Worm (Caenorhabditis elegans) whole organism, young adult: ENCODE results near the gene Y65A5A.2.

Experiments
- B0019.2 ChIP-seq: fragments of 200-800 bp; sonication (Bioruptor generic); conservative IDR thresholded peaks from 2 replicates; pipeline ENCODE4 v1.3.6; 2022; ENCODE audit warnings: missing genetic modification reagents, missing genetic modification characterization, missing compliant biosample characterization
- B0261.1 ChIP-seq: sonication (generic microtip); optimal IDR thresholded peaks from 2 replicates; lab custom pipeline; 2016; ENCODE audit warnings: mild to moderate bottlenecking, missing genetic modification characterization, moderate library complexity, missing compliant biosample characterization
- F57C9.4 ChIP-seq: sonication (generic microtip); optimal IDR thresholded peaks from 2 replicates; lab custom pipeline; 2017; ENCODE audit warnings: mild to moderate bottlenecking, missing genetic modification characterization, missing compliant biosample characterization
- Y53F4B.3 ChIP-seq: fragments of 200-800 bp; sonication (Bioruptor generic); IDR thresholded peaks from 2 replicates; pipeline ENCODE4 v1.3.6; 2022; ENCODE audit warnings: missing genetic modification reagents, missing genetic modification characterization, missing compliant biosample characterization
- Y53G8AR.9 ChIP-seq: fragments of 200-800 bp; sonication (Bioruptor generic); conservative IDR thresholded peaks from 2 replicates; pipeline ENCODE4 v1.3.6; 2022; ENCODE audit warnings: missing genetic modification reagents, missing genetic modification characterization, missing compliant biosample characterization
- Y56A3A.18 ChIP-seq: fragments of 200-800 bp; sonication (Bioruptor generic); IDR thresholded peaks from 2 replicates; pipeline ENCODE4 v1.3.6; 2022; ENCODE audit warnings: missing genetic modification reagents, missing genetic modification characterization, missing compliant biosample characterization
- Y79H2A.3 ChIP-seq: fragments of 200-800 bp; sonication (Bioruptor generic); conservative IDR thresholded peaks from 2 replicates; pipeline ENCODE4 v1.3.6; 2022; ENCODE audit warnings: missing genetic modification reagents, missing genetic modification characterization, missing compliant biosample characterization
- Y95B8A.8 ChIP-seq: fragments of 200-800 bp; sonication (Bioruptor generic); IDR thresholded peaks from 2 replicates; pipeline ENCODE4 v1.3.6; 2022; ENCODE audit warnings: missing genetic modification reagents, missing genetic modification characterization, missing compliant biosample characterization
- ZK185.1 ChIP-seq: sonication (generic microtip); optimal IDR thresholded peaks from 2 replicates; lab custom pipeline; 2016; ENCODE audit warnings: mild to moderate bottlenecking, missing genetic modification characterization, missing compliant biosample characterization; ENCODE audit not compliant: poor library complexity, severe bottlenecking
- aptf-3 ChIP-seq: fragments of 200-800 bp; sonication (Bioruptor generic); IDR thresholded peaks from 2 replicates; pipeline ENCODE4 v1.3.6; 2022; ENCODE audit warnings: missing genetic modification characterization, missing compliant biosample characterization
- athp-1 ChIP-seq: sonication (generic microtip); optimal IDR thresholded peaks from 2 replicates; lab custom pipeline; 2017; ENCODE audit warnings: mild to moderate bottlenecking, missing genetic modification characterization, missing compliant biosample characterization
- attf-6 ChIP-seq: fragments of 200-800 bp; sonication (Bioruptor generic); IDR thresholded peaks from 2 replicates; pipeline ENCODE4 v1.3.6; 2022; ENCODE audit warnings: missing genetic modification reagents, missing genetic modification characterization, missing compliant biosample characterization
- cebp-1 ChIP-seq, 2 experiments: fragments of 200-800 bp in 1 of 2; sonication (Bioruptor generic) in 1 of 2; sonication (generic microtip) in 1 of 2; IDR thresholded peaks in 1 of 2; optimal IDR thresholded peaks in 1 of 2; 2 replicates each; pipeline versions ENCODE4 v1.3.6 to Lab custom; 2017 to 2022; ENCODE audit warnings: missing compliant biosample characterization in 2 of 2, missing genetic modification characterization in 2 of 2, mild to moderate bottlenecking in 1 of 2, missing genetic modification reagents in 1 of 2, moderate library complexity in 1 of 2
- cebp-2 ChIP-seq: fragments of 200-800 bp; sonication (Bioruptor generic); IDR thresholded peaks from 2 replicates; pipeline ENCODE4 v1.3.6; 2022; ENCODE audit warnings: missing genetic modification characterization, missing compliant biosample characterization
- ceh-91 ChIP-seq: fragments of 200-800 bp; sonication (Bioruptor generic); IDR thresholded peaks from 2 replicates; pipeline ENCODE4 v1.3.6; 2022; ENCODE audit warnings: missing genetic modification reagents, missing genetic modification characterization, missing compliant biosample characterization
- chd-7 ChIP-seq: sonication (generic microtip); optimal IDR thresholded peaks from 2 replicates; lab custom pipeline; 2016; ENCODE audit warnings: mild to moderate bottlenecking, missing genetic modification characterization, moderate library complexity, missing compliant biosample characterization
- die-1 ChIP-seq: sonication (generic microtip); optimal IDR thresholded peaks from 2 replicates; lab custom pipeline; 2016; ENCODE audit warnings: missing genotype, mild to moderate bottlenecking, missing genetic modification characterization, missing compliant biosample characterization
- dox-1 ChIP-seq: fragments of 200-800 bp; sonication (Bioruptor generic); IDR thresholded peaks from 2 replicates; pipeline ENCODE4 v1.3.6; 2022; ENCODE audit warnings: missing genetic modification reagents, missing genetic modification characterization, missing compliant biosample characterization
- egl-18 ChIP-seq: fragments of 200-800 bp; sonication (Bioruptor generic); IDR thresholded peaks from 2 replicates; pipeline ENCODE4 v1.3.6; 2022; ENCODE audit warnings: missing genetic modification reagents, missing genetic modification characterization, missing compliant biosample characterization
- egrh-3 ChIP-seq: fragments of 200-800 bp; sonication (Bioruptor generic); IDR thresholded peaks from 2 replicates; pipeline ENCODE4 v1.3.6; 2022; ENCODE audit warnings: missing genetic modification reagents, missing genetic modification characterization, missing compliant biosample characterization
- ekl-4 ChIP-seq: fragments of 200-800 bp; sonication (Bioruptor generic); IDR thresholded peaks from 2 replicates; pipeline ENCODE4 v1.3.6; 2022; ENCODE audit warnings: missing genetic modification reagents, missing genetic modification characterization, missing compliant biosample characterization
- fkh-3 ChIP-seq: sonication (generic microtip); optimal IDR thresholded peaks from 2 replicates; lab custom pipeline; 2016; ENCODE audit warnings: mild to moderate bottlenecking, missing genetic modification characterization, missing compliant biosample characterization
- hlh-26 ChIP-seq: fragments of 200-800 bp; sonication (Bioruptor generic); conservative IDR thresholded peaks from 2 replicates; pipeline ENCODE4 v1.3.6; 2022; ENCODE audit warnings: missing genetic modification reagents, missing genetic modification characterization, missing compliant biosample characterization
- hmg-1.2 ChIP-seq: fragments of 200-800 bp; sonication (Bioruptor generic); IDR thresholded peaks from 2 replicates; pipeline ENCODE4 v1.3.6; 2022; ENCODE audit warnings: missing genetic modification reagents, missing genetic modification characterization, missing compliant biosample characterization
- lin-26 ChIP-seq: fragments of 200-800 bp; sonication (Bioruptor generic); IDR thresholded peaks from 2 replicates; pipeline ENCODE4 v1.3.6; 2022; ENCODE audit warnings: missing genetic modification reagents, missing genetic modification characterization, missing compliant biosample characterization
- lin-40 ChIP-seq: sonication (generic microtip); optimal IDR thresholded peaks from 2 replicates; lab custom pipeline; 2016; ENCODE audit warnings: missing genetic modification characterization, mild to moderate bottlenecking, missing compliant biosample characterization, missing genotype, missing genetic modification reagents
- madf-10 ChIP-seq: sonication (generic microtip); optimal IDR thresholded peaks from 2 replicates; lab custom pipeline; 2016; ENCODE audit warnings: mild to moderate bottlenecking, missing genetic modification characterization, missing compliant biosample characterization
- madf-8 ChIP-seq: fragments of 200-800 bp; sonication (Bioruptor generic); conservative IDR thresholded peaks from 2 replicates; pipeline ENCODE4 v1.3.6; 2022; ENCODE audit warnings: missing genetic modification reagents, missing genetic modification characterization, missing compliant biosample characterization
- mel-28 ChIP-seq: sonication (generic microtip); optimal IDR thresholded peaks from 2 replicates; lab custom pipeline; 2016; ENCODE audit warnings: borderline replicate concordance, mild to moderate bottlenecking, missing genetic modification characterization, missing compliant biosample characterization
- nfya-1 ChIP-seq: sonication (generic microtip); optimal IDR thresholded peaks from 2 replicates; lab custom pipeline; 2017; ENCODE audit warnings: antibody characterized with exemption, missing compliant biosample characterization, missing genetic modification characterization, borderline replicate concordance; ENCODE audit not compliant: insufficient read depth
- nfyb-1 ChIP-seq: fragments of 200-800 bp; sonication (Bioruptor generic); IDR thresholded peaks from 2 replicates; pipeline ENCODE4 v1.3.6; 2022; ENCODE audit warnings: missing genetic modification reagents, missing genetic modification characterization, missing compliant biosample characterization
- nhr-179 ChIP-seq: sonication (generic microtip); optimal IDR thresholded peaks from 2 replicates; lab custom pipeline; 2016; ENCODE audit warnings: mild to moderate bottlenecking, missing genetic modification characterization, missing compliant biosample characterization
- nhr-27 ChIP-seq: fragments of 200-800 bp; sonication (Bioruptor generic); optimal IDR thresholded peaks from 2 replicates; lab custom pipeline; 2018; ENCODE audit warnings: mild to moderate bottlenecking, missing genetic modification characterization, moderate library complexity, missing compliant biosample characterization
- nhr-80 ChIP-seq: sonication (generic microtip); optimal IDR thresholded peaks from 2 replicates; lab custom pipeline; 2016; ENCODE audit warnings: missing genetic modification characterization, missing compliant biosample characterization
- nhr-90 ChIP-seq: sonication (generic microtip); optimal IDR thresholded peaks from 2 replicates; lab custom pipeline; 2016; ENCODE audit warnings: missing genotype, mild to moderate bottlenecking, missing genetic modification characterization, missing compliant biosample characterization
- rcor-1 ChIP-seq: fragments of 200-800 bp; sonication (Bioruptor generic); IDR thresholded peaks from 2 replicates; pipeline ENCODE4 v1.3.6; 2022; ENCODE audit warnings: missing genetic modification reagents, missing genetic modification characterization, missing compliant biosample characterization
- rpc-1 ChIP-seq, 2 experiments: fragments of 150-350 bp in 1 of 2; sonication (generic microtip) in 1 of 2; optimal IDR thresholded peaks; 2 replicates each; lab custom pipeline; 2014 to 2018; ENCODE audit warnings: missing biosample characterization in 1 of 2, missing genetic modification characterization in 1 of 2, missing genetic modification reagents in 1 of 2, missing genotype in 1 of 2
- snpc-1.3 ChIP-seq: sonication (generic microtip); optimal IDR thresholded peaks from 2 replicates; lab custom pipeline; 2017; ENCODE audit warnings: missing genetic modification characterization, mild to moderate bottlenecking, missing compliant biosample characterization, antibody characterized with exemption, moderate library complexity, missing genotype, missing genetic modification reagents; ENCODE audit not compliant: insufficient read depth
- snpc-3.4 ChIP-seq: sonication (generic microtip); optimal IDR thresholded peaks from 2 replicates; lab custom pipeline; 2017; ENCODE audit warnings: missing genetic modification characterization, mild to moderate bottlenecking, missing compliant biosample characterization, antibody characterized with exemption, moderate library complexity, missing genotype, missing genetic modification reagents
- snpc-4 ChIP-seq, 5 experiments: fragments of 150-350 bp in 1 of 5; sonication (generic microtip) in 4 of 5; optimal IDR thresholded peaks; 2 replicates each; lab custom pipeline; 2014 to 2018; ENCODE audit warnings: missing genetic modification characterization in 5 of 5, missing biosample characterization in 3 of 5, antibody characterized with exemption in 2 of 5, mild to moderate bottlenecking in 2 of 5, missing compliant biosample characterization in 2 of 5, missing genotype in 2 of 5, moderate library complexity in 2 of 5, missing genetic modification reagents in 1 of 5
- sptf-2 ChIP-seq: fragments of 200-800 bp; sonication (Bioruptor generic); optimal IDR thresholded peaks from 2 replicates; lab custom pipeline; 2018; ENCODE audit warnings: mild to moderate bottlenecking, missing genetic modification characterization, missing compliant biosample characterization
- tbp1 ChIP-seq: fragments of 200-800 bp; sonication (Bioruptor generic); optimal IDR thresholded peaks from 2 replicates; lab custom pipeline; 2018; ENCODE audit warnings: mild to moderate bottlenecking, missing genetic modification characterization, missing compliant biosample characterization
- xnd-1 ChIP-seq: sonication (generic microtip); optimal IDR thresholded peaks from 2 replicates; lab custom pipeline; 2016; ENCODE audit warnings: missing genotype, missing genetic modification reagents, missing genetic modification characterization, missing compliant biosample characterization
- ztf-25 ChIP-seq: fragments of 200-800 bp; sonication (Bioruptor generic); IDR thresholded peaks from 2 replicates; pipeline ENCODE4 v1.3.6; 2022; ENCODE audit warnings: missing genetic modification reagents, missing genetic modification characterization, missing compliant biosample characterization
- ztf-26 ChIP-seq: sonication (generic microtip); optimal IDR thresholded peaks from 2 replicates; lab custom pipeline; 2017; ENCODE audit warnings: missing genetic modification characterization, missing compliant biosample characterization

Gene Y65A5A.2

DNA sequence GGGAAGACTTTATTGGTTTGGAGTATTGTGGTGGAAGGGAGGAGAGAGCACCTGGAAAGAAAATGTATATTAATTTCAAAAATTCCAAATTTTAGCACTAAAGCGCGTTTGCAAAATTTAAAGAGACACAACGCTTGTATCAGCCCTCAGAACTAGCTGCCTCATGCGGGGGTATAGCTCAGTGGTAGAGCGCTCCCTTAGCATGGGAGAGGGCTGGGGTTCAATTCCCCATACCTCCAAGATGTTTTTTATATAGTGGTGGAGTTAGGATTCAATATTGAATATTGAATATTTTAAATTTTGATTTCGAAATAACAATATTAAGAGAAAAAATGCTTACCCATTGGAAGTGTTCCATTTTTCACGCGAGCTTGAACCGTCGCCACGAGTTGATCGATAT, 12.8 kb upstream of the Y65A5A.2 start (continued):
- TF ChIP-seq nhr-90 (tag; lab: Kevin White, UChicago) (peak; percentile 86), ztf-26 (no peak), snpc-1.3 (tag; lab: Kevin White, UChicago) (peak; percentile 88), hmg-1.2 (GFP tag; lab: Robert Waterston, UW) (peak; percentile 66), sptf-2 (GFP tag; lab: Kevin White, UChicago) (peak; percentile 81), aptf-3 (GFP tag; lab: Robert Waterston, UW) (0 out of 2 replicates have a peak, but pooled peaks have one; percentile 55), egl-18 (GFP tag; lab: Robert Waterston, UW) (no peak), chd-7 (tag; lab: Kevin White, UChicago) (peak; percentile 62), attf-6 (GFP tag; lab: Robert Waterston, UW) (peak; percentile 94), Y95B8A.8 (GFP tag; lab: Robert Waterston, UW) (no peak), egrh-3 (0 out of 2 replicates have a peak, but pooled peaks have one; percentile 34), ekl-4 (peak; percentile 55; the same call in 1 of the 2 replicates), dox-1 (no peak; the same call in 1 of the 2 replicates), nfya-1 (no peak), lin-40 (peak; percentile 29), rpc-1 (optimal IDR thresholded peaks at IDR 0.05; lab: Kevin White, UChicago) (peak; percentile 92), rpc-1 (tag; optimal IDR thresholded peaks at IDR 0.05; lab: Kevin White, UChicago) (peak; percentile 91), B0019.2 (no peak), nhr-27 (tag; lab: Kevin White, UChicago) (peak; percentile 15), lin-26 (peak; percentile 89), Y53G8AR.9 (GFP tag; lab: Robert Waterston, UW) (no peak), athp-1 (tag; lab: Kevin White, UChicago) (peak; percentile 42), tbp1 (GFP tag; lab: Kevin White, UChicago) (peak; percentile 96), nfyb-1 (GFP tag; lab: Robert Waterston, UW) (peak; percentile 76), cebp-2 (GFP tag; lab: Robert Waterston, UW) (no peak), mel-28 (tag; lab: Kevin White, UChicago) (no peak), hlh-26 (GFP tag; lab: Robert Waterston, UW) (no peak), F57C9.4 (tag; lab: Kevin White, UChicago) (no peak), madf-8 (GFP tag; lab: Robert Waterston, UW) (no peak), madf-10 (tag; lab: Kevin White, UChicago) (peak; percentile 48), B0261.1 (peak; percentile 82), fkh-3 (tag; lab: Kevin White, UChicago) (peak; percentile 71), snpc-3.4 (tag; lab: Kevin White, UChicago) (peak; percentile 31), Y79H2A.3 (GFP tag; lab: Robert Waterston, UW) (no peak), cebp-1 (GFP tag; IDR thresholded peaks at IDR 0.05; lab: Robert Waterston, UW) (no peak), cebp-1 (tag; optimal IDR thresholded peaks at IDR 0.05; lab: Kevin White, UChicago) (peak; percentile 66)

ce11 chrIV:16399776-16400368, 11.9 kb upstream of the Y65A5A.2 start, which contains the start of gene Y65A5A.1:
TSS of gene Y65A5A.1 (minus strand) at chrIV:16399826.
- no peak for TF ChIP-seq nhr-179 (tag; lab: Kevin White, UChicago)
- TF ChIP-seq xnd-1 (tag; lab: Kevin White, UChicago): no peak
- no peak for TF ChIP-seq Y53F4B.3 (GFP tag; lab: Robert Waterston, UW)
- peak; percentile 46; the same call in 1 of the 2 replicates for TF ChIP-seq rcor-1 (GFP tag; lab: Robert Waterston, UW)
- no peak for TF ChIP-seq F57C9.4 (tag; lab: Kevin White, UChicago)
- TF ChIP-seq Y56A3A.18 (GFP tag; lab: Robert Waterston, UW): 0 out of 2 replicates have a peak, but pooled peaks have one; percentile 34
- peak; percentile 31 for TF ChIP-seq die-1 (tag; lab: Kevin White, UChicago)
- TF ChIP-seq ZK185.1 (tag; lab: Kevin White, UChicago): peak; percentile 67
- peak; percentile 10 for TF ChIP-seq madf-10 (tag; lab: Kevin White, UChicago)
- TF ChIP-seq nhr-80 (tag; lab: Kevin White, UChicago): no peak
- TF ChIP-seq tbp1 (GFP tag; lab: Kevin White, UChicago): peak; percentile 89
- no peak for TF ChIP-seq ceh-91
- peak; percentile 79 for TF ChIP-seq snpc-4 (GFP tag; optimal IDR thresholded peaks at IDR 0.05; lab: Kevin White, UChicago)
- TF ChIP-seq snpc-4 (tag; optimal IDR thresholded peaks at IDR 0.05; lab: Kevin White, UChicago): peak; percentile 6 to 94 (median 90)
- no peak for TF ChIP-seq nfya-1
- TF ChIP-seq ztf-25 (GFP tag; lab: Robert Waterston, UW): peak; percentile 70; the same call in 1 of the 2 replicates
